Worm (Caenorhabditis elegans) whole organism, L1 larva: ENCODE data around the gene C45G9.15.

Experiments
- C04F5.9 ChIP-seq: sonication (generic microtip); optimal IDR thresholded peaks from 2 replicates; lab custom pipeline; 2016; ENCODE audit warnings: missing genetic modification characterization, missing compliant biosample characterization
- C34B4.2 ChIP-seq: sonication (generic microtip); optimal IDR thresholded peaks from 2 replicates; lab custom pipeline; 2017; ENCODE audit warnings: mild to moderate bottlenecking, missing genetic modification characterization, missing compliant biosample characterization
- F16B12.6 ChIP-seq: fragments of 150-350 bp; optimal IDR thresholded peaks from 2 replicates; lab custom pipeline; 2014; ENCODE audit warnings: missing biosample characterization, missing genetic modification characterization
- aha-1 ChIP-seq: fragments of 150-350 bp; optimal IDR thresholded peaks from 2 replicates; lab custom pipeline; 2014; ENCODE audit warnings: missing biosample characterization, missing genetic modification characterization
- blmp-1 ChIP-seq: fragments of 150-350 bp; optimal IDR thresholded peaks from 2 replicates; lab custom pipeline; 2014; ENCODE audit warnings: missing biosample characterization, missing genetic modification characterization
- ceh-63 ChIP-seq: fragments of 200-800 bp; sonication (Bioruptor generic); optimal IDR thresholded peaks from 2 replicates; lab custom pipeline; 2018; ENCODE audit warnings: mild to moderate bottlenecking, missing genetic modification characterization, missing compliant biosample characterization
- ceh-8 ChIP-seq: fragments of 200-800 bp; sonication (Bioruptor generic); optimal IDR thresholded peaks from 2 replicates; lab custom pipeline; 2018; ENCODE audit warnings: mild to moderate bottlenecking, missing genetic modification characterization, moderate library complexity, missing compliant biosample characterization
- ceh-88 ChIP-seq: fragments of 200-800 bp; sonication (Bioruptor generic); IDR thresholded peaks from 2 replicates; pipeline ENCODE4 v1.3.6; 2022; ENCODE audit warnings: missing genetic modification characterization, missing compliant biosample characterization
- ces-1 ChIP-seq: fragments of 150-350 bp; optimal IDR thresholded peaks from 2 replicates; lab custom pipeline; 2014; ENCODE audit warnings: missing biosample characterization, missing genetic modification reagents, missing genetic modification characterization
- dpl-1 ChIP-seq, 3 experiments: fragments of 150-350 bp in 2 of 3; sonication (generic microtip) in 1 of 3; optimal IDR thresholded peaks; 2 replicates each; lab custom pipeline; 2014 to 2017; ENCODE audit warnings: missing biosample characterization in 3 of 3, missing genetic modification characterization in 3 of 3, missing genetic modification reagents in 3 of 3
- dsc-1 ChIP-seq: sonication (generic microtip); optimal IDR thresholded peaks from 2 replicates; lab custom pipeline; 2016; ENCODE audit warnings: mild to moderate bottlenecking, missing genetic modification characterization, missing compliant biosample characterization
- efl-1 ChIP-seq, 4 experiments: fragments of 150-350 bp; optimal IDR thresholded peaks in 3 of 4; peaks in 1 of 4; 1 replicate in 1 of 4; 2 replicates in 3 of 4; lab custom pipeline; 2014; ENCODE audit warnings: missing biosample characterization in 2 of 4, missing genetic modification characterization in 2 of 4, missing genetic modification reagents in 2 of 4
- efl-3 ChIP-seq: fragments of 200-800 bp; sonication (Bioruptor generic); optimal IDR thresholded peaks from 2 replicates; lab custom pipeline; 2018; ENCODE audit warnings: mild to moderate bottlenecking, missing genetic modification characterization, missing compliant biosample characterization
- egl-13 ChIP-seq: sonication (generic microtip); optimal IDR thresholded peaks from 2 replicates; lab custom pipeline; 2016; ENCODE audit warnings: missing genotype, missing genetic modification reagents, missing genetic modification characterization, missing compliant biosample characterization
- egl-27 ChIP-seq, 2 experiments: fragments of 150-350 bp in 1 of 2; sonication (generic microtip); optimal IDR thresholded peaks; 3 replicates each; lab custom pipeline; 2017 to 2018; ENCODE audit warnings: missing biosample characterization in 2 of 2, missing genetic modification characterization in 2 of 2, missing genetic modification reagents in 2 of 2
- elt-3 ChIP-seq, 6 experiments: fragments of 150-350 bp in 1 of 6; sonication (generic microtip); optimal IDR thresholded peaks; 2 replicates each; lab custom pipeline; 2017 to 2018; ENCODE audit warnings: missing biosample characterization in 6 of 6, missing genetic modification characterization in 6 of 6, inconsistent platforms in 1 of 6
- fkh-4 ChIP-seq: sonication (generic microtip); optimal IDR thresholded peaks from 2 replicates; lab custom pipeline; 2016; ENCODE audit warnings: missing compliant biosample characterization, missing genetic modification characterization, borderline replicate concordance
- fos-1 ChIP-seq: fragments of 150-350 bp; optimal IDR thresholded peaks from 2 replicates; lab custom pipeline; 2014; ENCODE audit warnings: missing biosample characterization, missing genetic modification characterization
- hlh-4 ChIP-seq: sonication (generic microtip); optimal IDR thresholded peaks from 2 replicates; lab custom pipeline; 2016; ENCODE audit warnings: mild to moderate bottlenecking, missing genetic modification characterization, missing compliant biosample characterization
- isw-1 ChIP-seq: fragments of 200-800 bp; sonication (Bioruptor generic); IDR thresholded peaks from 2 replicates; pipeline ENCODE4 v1.3.6; 2022; ENCODE audit warnings: missing genetic modification characterization, missing compliant biosample characterization
- lin-14 ChIP-seq: fragments of 200-800 bp; sonication (Bioruptor generic); optimal IDR thresholded peaks from 2 replicates; lab custom pipeline; 2018; ENCODE audit warnings: mild to moderate bottlenecking, missing genetic modification characterization, moderate library complexity, missing compliant biosample characterization
- lin-39 ChIP-seq: fragments of 150-350 bp; optimal IDR thresholded peaks from 2 replicates; lab custom pipeline; 2014; ENCODE audit warnings: missing biosample characterization, missing genetic modification reagents, missing genetic modification characterization
- lir-3 ChIP-seq: sonication (generic microtip); optimal IDR thresholded peaks from 2 replicates; lab custom pipeline; 2016; ENCODE audit warnings: mild to moderate bottlenecking, missing genetic modification characterization, moderate library complexity, missing compliant biosample characterization; ENCODE audit not compliant: poor library complexity
- mab-9 ChIP-seq: fragments of 200-800 bp; sonication (Bioruptor generic); IDR thresholded peaks from 2 replicates; pipeline ENCODE4 v1.3.6; 2022; ENCODE audit warnings: missing genetic modification reagents, missing genetic modification characterization, missing compliant biosample characterization
- mdl-1 ChIP-seq, 2 experiments: fragments of 150-350 bp; optimal IDR thresholded peaks; 2 replicates each; lab custom pipeline; 2014 to 2017; ENCODE audit warnings: missing biosample characterization in 2 of 2, missing genetic modification characterization in 2 of 2, inconsistent platforms in 1 of 2
- mef-2 ChIP-seq: fragments of 150-350 bp; optimal IDR thresholded peaks from 2 replicates; lab custom pipeline; 2014; ENCODE audit warnings: missing biosample characterization, missing genetic modification characterization
- mep-1 ChIP-seq: fragments of 150-350 bp; optimal IDR thresholded peaks from 2 replicates; lab custom pipeline; 2014; ENCODE audit warnings: missing biosample characterization, missing genetic modification characterization
- nhr-19 ChIP-seq: fragments of 200-800 bp; sonication (Bioruptor generic); conservative IDR thresholded peaks from 2 replicates; pipeline ENCODE4 v1.3.6; 2022; ENCODE audit warnings: missing genetic modification characterization, missing compliant biosample characterization
- nhr-20 ChIP-seq: sonication (generic microtip); optimal IDR thresholded peaks from 2 replicates; lab custom pipeline; 2016; ENCODE audit warnings: mild to moderate bottlenecking, missing genetic modification characterization, missing compliant biosample characterization
- nhr-71 ChIP-seq: sonication (generic microtip); optimal IDR thresholded peaks from 2 replicates; lab custom pipeline; 2016; ENCODE audit warnings: mild to moderate bottlenecking, missing genetic modification characterization, moderate library complexity, missing compliant biosample characterization
- nhr-76 ChIP-seq: sonication (generic microtip); optimal IDR thresholded peaks from 2 replicates; lab custom pipeline; 2017; ENCODE audit warnings: missing biosample characterization, missing genetic modification characterization
- nhr-77 ChIP-seq: fragments of 150-350 bp; optimal IDR thresholded peaks from 2 replicates; lab custom pipeline; 2014; ENCODE audit warnings: missing biosample characterization, missing genetic modification characterization
- nhr-85 ChIP-seq: sonication (generic microtip); peaks from one replicate; lab custom pipeline; 2016; ENCODE audit warnings: missing genetic modification characterization, inconsistent platforms, missing compliant biosample characterization
- rnt-1 ChIP-seq: sonication (generic microtip); optimal IDR thresholded peaks from 2 replicates; lab custom pipeline; 2016; ENCODE audit warnings: mild to moderate bottlenecking, missing genetic modification characterization, moderate library complexity, missing compliant biosample characterization
- skn-1 ChIP-seq: fragments of 150-350 bp; optimal IDR thresholded peaks from 2 replicates; lab custom pipeline; 2014; ENCODE audit warnings: missing biosample characterization, missing genetic modification characterization
- snpc-4 ChIP-seq: fragments of 150-350 bp; optimal IDR thresholded peaks from 2 replicates; lab custom pipeline; 2014; ENCODE audit warnings: missing biosample characterization, missing genetic modification characterization
- snu-23 ChIP-seq: sonication (generic microtip); optimal IDR thresholded peaks from 2 replicates; lab custom pipeline; 2016; ENCODE audit warnings: missing genetic modification characterization, missing compliant biosample characterization
- tbx-2 ChIP-seq: sonication (generic microtip); optimal IDR thresholded peaks from 2 replicates; lab custom pipeline; 2016; ENCODE audit warnings: missing genetic modification characterization, missing compliant biosample characterization
- unc-30 ChIP-seq: sonication (generic microtip); optimal IDR thresholded peaks from 2 replicates; lab custom pipeline; 2017; ENCODE audit warnings: missing biosample characterization, missing genetic modification characterization
- unc-62 ChIP-seq: fragments of 150-350 bp; optimal IDR thresholded peaks from 2 replicates; lab custom pipeline; 2014; ENCODE audit warnings: missing biosample characterization, missing genetic modification reagents, missing genetic modification characterization
- unc-86 ChIP-seq: sonication (generic microtip); optimal IDR thresholded peaks from 2 replicates; lab custom pipeline; 2016; ENCODE audit warnings: missing genetic modification characterization, missing compliant biosample characterization
- zag-1 ChIP-seq: fragments of 150-350 bp; optimal IDR thresholded peaks from 2 replicates; lab custom pipeline; 2014; ENCODE audit warnings: missing biosample characterization, missing genetic modification characterization
- zip-4 ChIP-seq: fragments of 200-800 bp; sonication (Bioruptor generic); optimal IDR thresholded peaks from 2 replicates; lab custom pipeline; 2018; ENCODE audit warnings: mild to moderate bottlenecking, missing genetic modification characterization, moderate library complexity, missing compliant biosample characterization

The C45G9.15 gene

ce11 chrIII:5051949-5052348, at the start of gene C45G9.15:
Gene C45G9.15 (minus strand): TSS chrIII:5052049.
- no peak for TF ChIP-seq lin-39
- TF ChIP-seq, all 84 proteins: peak for 0

- TF ChIP-seq C04F5.9 (tag; lab: Kevin White, UChicago), result no peak
- TF ChIP-seq nhr-77 (tag; lab: Kevin White, UChicago), result no peak
- no peak for TF ChIP-seq ceh-88 (GFP tag; lab: Robert Waterston, UW)
- TF ChIP-seq efl-1 (optimal IDR thresholded peaks at IDR 0.05; lab: Kevin White, UChicago), result no peak
- no peak for TF ChIP-seq efl-1 (GFP tag; optimal IDR thresholded peaks at IDR 0.05 in 1 of 2; lab: Kevin White, UChicago)
- no peak for TF ChIP-seq aha-1 (tag; lab: Kevin White, UChicago)
- no peak for TF ChIP-seq ces-1 (GFP tag; lab: Kevin White, UChicago)
- TF ChIP-seq zip-4 (GFP tag; lab: Kevin White, UChicago), result no peak
- TF ChIP-seq nhr-76 (tag; lab: Kevin White, UChicago), result no peak
- TF ChIP-seq ceh-8 (GFP tag; lab: Kevin White, UChicago), result no peak
- TF ChIP-seq mef-2 (tag; lab: Kevin White, UChicago), result no peak
- TF ChIP-seq skn-1, result no peak
- TF ChIP-seq rnt-1 (tag; lab: Kevin White, UChicago), result no peak
- TF ChIP-seq unc-86, result no peak
- TF ChIP-seq egl-13 (tag; lab: Kevin White, UChicago), result no peak
- no peak for TF ChIP-seq efl-3
- TF ChIP-seq unc-30 (tag; lab: Kevin White, UChicago), result no peak
- TF ChIP-seq egl-27 (tag; optimal IDR thresholded peaks at IDR 0.05; lab: Kevin White, UChicago), result no peak
- no peak for TF ChIP-seq lir-3
- no peak for TF ChIP-seq dsc-1
- TF ChIP-seq dpl-1 (GFP tag; optimal IDR thresholded peaks at IDR 0.05; lab: Kevin White, UChicago), result no peak
Measured at ce11 chrIII:5099500-5099899, 47.7 kb upstream of the C45G9.15 start.

ce11 chrIII:5098740-5099276, 47.0 kb upstream of the C45G9.15 start:
- no peak for TF ChIP-seq aha-1 (tag; lab: Kevin White, UChicago)
- no peak for TF ChIP-seq nhr-85 (tag; lab: Kevin White, UChicago)
- TF ChIP-seq snpc-4 (tag; lab: Kevin White, UChicago), result no peak
- no peak for TF ChIP-seq mef-2 (tag; lab: Kevin White, UChicago)
- no peak for TF ChIP-seq lir-3
- no peak for TF ChIP-seq lin-14 (GFP tag; lab: Kevin White, UChicago)
- no peak for TF ChIP-seq ceh-63 (GFP tag; lab: Kevin White, UChicago)
- TF ChIP-seq isw-1, result no peak
- TF ChIP-seq efl-3, result no peak
- TF ChIP-seq F16B12.6 (tag; lab: Kevin White, UChicago), result no peak
- TF ChIP-seq unc-62 (GFP tag; lab: Kevin White, UChicago), result no peak
- no peak for TF ChIP-seq C34B4.2 (tag; lab: Kevin White, UChicago)
- TF ChIP-seq efl-1 (optimal IDR thresholded peaks at IDR 0.05; lab: Kevin White, UChicago), result no peak
- TF ChIP-seq efl-1 (GFP tag; optimal IDR thresholded peaks at IDR 0.05 in 1 of 2; lab: Kevin White, UChicago), result no peak
- no peak for TF ChIP-seq blmp-1
- TF ChIP-seq mab-9 (GFP tag; lab: Robert Waterston, UW), result no peak
- TF ChIP-seq fkh-4 (tag; lab: Kevin White, UChicago), result no peak
- no peak for TF ChIP-seq mdl-1 (tag; optimal IDR thresholded peaks at IDR 0.05; lab: Kevin White, UChicago)
- TF ChIP-seq hlh-4, result no peak
- TF ChIP-seq zag-1 (tag; lab: Kevin White, UChicago), result no peak

ce11 chrIII:5096741-5097140, 44.9 kb upstream of the C45G9.15 start:
- TF ChIP-seq tbx-2, result peak; percentile 10
- TF ChIP-seq lin-14 (GFP tag; lab: Kevin White, UChicago), result peak; percentile 29
- peak; percentile 43 for TF ChIP-seq nhr-71 (tag; lab: Kevin White, UChicago)
- peak; percentile 30 for TF ChIP-seq nhr-19 (GFP tag; lab: Robert Waterston, UW)
- peak; percentile 84 for TF ChIP-seq blmp-1
- no peak for TF ChIP-seq fos-1 (tag; lab: Kevin White, UChicago)
- peak; percentile 67 for TF ChIP-seq nhr-20
- peak in 5 of 6 experiments; percentile 55 to 87 (median 82) for TF ChIP-seq elt-3 (tag; optimal IDR thresholded peaks at IDR 0.05; lab: Kevin White, UChicago)
- TF ChIP-seq snu-23 (GFP tag; lab: Kevin White, UChicago), result peak; percentile 13
- peak; percentile 60 for TF ChIP-seq nhr-85 (tag; lab: Kevin White, UChicago)
- no peak for TF ChIP-seq mep-1
- TF ChIP-seq, all 84 proteins: peak for 9
